Fruit fly (Drosophila melanogaster) whole organism, adult: ENCODE measurements around the gene NimC3.

Experiments used
- CG11617 ChIP-seq: fragments of 200-800 bp; sonication (Bioruptor generic); optimal IDR thresholded peaks from 2 replicates; lab custom pipeline; 2017; ENCODE audit warnings: mild to moderate bottlenecking, missing biosample characterization, missing genetic modification reagents, missing genetic modification characterization
- CG12768 ChIP-seq: fragments of 200-800 bp; sonication (Bioruptor generic); optimal IDR thresholded peaks from 2 replicates; lab custom pipeline; 2017; ENCODE audit warnings: missing biosample characterization, missing genetic modification characterization, mild to moderate bottlenecking, moderate library complexity, missing genetic modification reagents
- CG14711 ChIP-seq: fragments of 200-800 bp; sonication (Bioruptor generic); optimal IDR thresholded peaks from 2 replicates; lab custom pipeline; 2018; ENCODE audit warnings: missing biosample characterization, mild to moderate bottlenecking, missing genetic modification characterization, moderate library complexity
- CG1620 ChIP-seq: fragments of 200-800 bp; sonication (Bioruptor generic); optimal IDR thresholded peaks from 2 replicates; lab custom pipeline; 2016; ENCODE audit warnings: missing biosample characterization, missing genetic modification characterization
- CG33017 ChIP-seq: fragments of 200-800 bp; sonication (Bioruptor generic); optimal IDR thresholded peaks from 2 replicates; lab custom pipeline; 2018; ENCODE audit warnings: missing biosample characterization, mild to moderate bottlenecking, missing genetic modification characterization, moderate library complexity
- CG5204 ChIP-seq: fragments of 200-800 bp; sonication (Bioruptor generic); optimal IDR thresholded peaks from 2 replicates; lab custom pipeline; 2016; ENCODE audit warnings: missing biosample characterization, missing genetic modification characterization
- CG7045 ChIP-seq: fragments of 200-800 bp; sonication (Bioruptor generic); optimal IDR thresholded peaks from 2 replicates; lab custom pipeline; 2017; ENCODE audit warnings: missing biosample characterization, mild to moderate bottlenecking, missing genetic modification characterization
- CG7101 ChIP-seq: fragments of 200-800 bp; sonication (Bioruptor generic); optimal IDR thresholded peaks from 2 replicates; lab custom pipeline; 2018; ENCODE audit warnings: missing biosample characterization, mild to moderate bottlenecking, missing genetic modification characterization, moderate library complexity
- Clk ChIP-seq: fragments of 200-800 bp; sonication (Bioruptor generic); optimal IDR thresholded peaks from 2 replicates; lab custom pipeline; 2017; ENCODE audit warnings: missing biosample characterization, missing genetic modification characterization
- Crg-1 ChIP-seq: fragments of 200-800 bp; sonication (Bioruptor generic); optimal IDR thresholded peaks from 2 replicates; lab custom pipeline; 2016; ENCODE audit warnings: missing biosample characterization, missing genetic modification characterization
- Hr96 ChIP-seq: fragments of 200-800 bp; sonication (Bioruptor generic); optimal IDR thresholded peaks from 2 replicates; lab custom pipeline; 2016; ENCODE audit warnings: missing biosample characterization, missing genetic modification characterization
- Mnt ChIP-seq: fragments of 200-800 bp; sonication (Bioruptor generic); optimal IDR thresholded peaks from 2 replicates; lab custom pipeline; 2016; ENCODE audit warnings: missing biosample characterization, mild to moderate bottlenecking, missing genetic modification characterization
- bab1 ChIP-seq: fragments of 200-800 bp; sonication (Bioruptor generic); optimal IDR thresholded peaks from 3 replicates; lab custom pipeline; 2019; ENCODE audit warnings: missing biosample characterization, mild to moderate bottlenecking, missing genetic modification characterization, moderate library complexity
- cic ChIP-seq: fragments of 200-800 bp; sonication (Bioruptor generic); optimal IDR thresholded peaks from 2 replicates; lab custom pipeline; 2017; ENCODE audit warnings: missing biosample characterization, mild to moderate bottlenecking, missing genetic modification characterization, moderate library complexity
- cnc ChIP-seq, 2 experiments: fragments of >200 bp; optimal IDR thresholded peaks; 2 replicates each; lab custom pipeline; 2017
- kay ChIP-seq: fragments of 200-800 bp; sonication (Bioruptor generic); peaks from one replicate; lab custom pipeline; 2016; ENCODE audit warnings: missing biosample characterization, missing genetic modification characterization, borderline replicate concordance
- ovo ChIP-seq: fragments of 200-800 bp; sonication (Bioruptor generic); optimal IDR thresholded peaks from 2 replicates; lab custom pipeline; 2016; ENCODE audit warnings: missing biosample characterization, missing genetic modification characterization
- pad ChIP-seq: fragments of 200-800 bp; sonication (Bioruptor generic); optimal IDR thresholded peaks from 3 replicates; lab custom pipeline; 2017; ENCODE audit warnings: missing biosample characterization, missing genetic modification characterization, mild to moderate bottlenecking, moderate library complexity, missing genetic modification reagents
- tj ChIP-seq: fragments of 200-800 bp; sonication (Bioruptor generic); optimal IDR thresholded peaks from 3 replicates; lab custom pipeline; 2017; ENCODE audit warnings: missing biosample characterization, mild to moderate bottlenecking, missing genetic modification characterization, moderate library complexity
- toe ChIP-seq: fragments of 200-800 bp; sonication (Bioruptor generic); optimal IDR thresholded peaks from 2 replicates; lab custom pipeline; 2016; ENCODE audit warnings: missing biosample characterization, missing genetic modification characterization

Gene NimC3

DNA sequence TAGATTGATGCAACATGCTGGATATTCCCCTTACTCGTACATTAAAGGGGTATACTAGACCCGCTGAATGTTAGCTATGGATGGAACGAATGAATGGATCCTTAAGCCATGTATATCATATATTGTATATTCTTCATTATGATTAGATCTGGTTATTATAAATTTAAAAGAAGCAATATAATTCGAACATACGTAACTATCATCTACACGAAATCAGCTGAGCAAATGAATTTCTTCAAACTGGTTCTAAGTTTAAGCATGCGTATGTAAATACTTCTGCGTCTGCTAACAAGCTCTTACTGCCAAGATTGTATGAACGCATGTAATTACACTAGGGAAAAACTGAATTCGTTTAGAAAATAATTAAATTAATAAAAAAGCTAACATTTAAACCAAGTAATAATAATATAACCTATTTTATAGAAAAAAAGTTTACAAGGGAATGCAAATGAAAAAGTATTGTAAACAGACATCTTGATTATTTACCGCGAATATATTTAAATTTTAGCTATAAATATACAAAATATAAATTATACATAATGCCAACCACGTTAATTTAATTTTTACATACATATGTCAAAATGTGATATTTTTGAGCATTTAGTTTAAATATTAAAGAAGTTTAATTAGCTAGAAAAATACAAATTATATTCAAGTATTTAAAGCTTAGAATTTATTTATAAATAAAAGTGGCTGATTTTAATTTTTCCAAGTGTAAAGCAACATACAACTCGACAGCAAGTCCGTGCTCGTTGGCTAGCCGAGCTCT, 1.1 kb upstream of the NimC3 start:
- TF ChIP-seq kay (peak; percentile 62), CG7101 (tag; lab: Kevin White, UChicago) (peak; percentile 5), Hr96 (GFP tag; lab: Kevin White, UChicago) (no peak)

DNA sequence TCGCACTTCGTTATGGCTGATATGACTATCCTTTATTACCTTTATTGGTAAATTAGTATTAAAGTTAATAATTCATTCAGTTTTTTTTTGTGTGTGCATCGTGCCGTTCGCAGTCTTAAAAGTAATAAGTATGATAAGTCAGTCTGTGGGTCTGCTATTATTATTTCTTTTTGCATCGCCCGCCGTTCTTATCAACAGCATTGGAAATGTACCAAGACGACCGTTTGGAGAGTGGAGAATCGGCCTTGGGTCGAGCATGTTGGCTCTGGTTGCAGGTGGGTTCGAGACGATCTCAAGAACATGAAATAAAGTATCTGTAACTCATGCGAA, 502 bp upstream of the NimC3 start:
- TF ChIP-seq pad (GFP tag; lab: Kevin White, UChicago): peak; percentile 33
- no peak for TF ChIP-seq CG7045 (GFP tag; lab: Kevin White, UChicago)
- peak; percentile 89 for TF ChIP-seq kay
- no peak for TF ChIP-seq CG33017
- TF ChIP-seq cic: no peak

DNA sequence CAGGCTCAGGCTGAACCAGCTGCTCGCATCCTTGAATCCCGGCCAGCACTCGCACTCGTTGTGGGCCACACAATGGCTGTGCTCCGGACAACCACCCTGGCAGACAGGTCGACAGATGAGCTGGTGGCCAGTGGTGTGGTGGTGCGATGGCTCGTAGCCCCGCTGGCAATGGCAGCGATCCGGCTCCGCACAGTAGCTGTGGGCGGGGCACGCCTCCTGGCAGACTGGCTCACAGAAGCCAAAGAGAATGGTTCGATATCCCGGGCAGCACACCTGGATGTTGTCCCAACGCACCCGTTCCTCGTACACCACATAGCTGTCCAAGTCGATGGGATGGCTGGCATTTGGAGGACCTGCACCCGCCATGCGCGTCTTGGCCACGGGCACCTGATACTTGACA, 354 bp downstream of the NimC3 start:
- TF ChIP-seq CG1620: no peak
- no peak for TF ChIP-seq cic
- TF ChIP-seq cnc (optimal IDR thresholded peaks at IDR 0.05; lab: Kevin White, UChicago): no peak
- no peak for TF ChIP-seq bab1
- no peak for TF ChIP-seq ovo (GFP tag; lab: Kevin White, UChicago)
- TF ChIP-seq Hr96 (GFP tag; lab: Kevin White, UChicago): no peak
- no peak for TF ChIP-seq pad (GFP tag; lab: Kevin White, UChicago)
- no peak for TF ChIP-seq Crg-1
- no peak for TF ChIP-seq Clk (GFP tag; lab: Kevin White, UChicago)
- no peak for TF ChIP-seq CG11617 (GFP tag; lab: Kevin White, UChicago)
- TF ChIP-seq CG14711 (tag; lab: Kevin White, UChicago): no peak
- TF ChIP-seq CG5204 (GFP tag; lab: Kevin White, UChicago): no peak
- TF ChIP-seq CG12768 (GFP tag; lab: Kevin White, UChicago): no peak
- TF ChIP-seq CG33017: no peak
- no peak for TF ChIP-seq Mnt (GFP tag; lab: Kevin White, UChicago)
- TF ChIP-seq toe (GFP tag; lab: Kevin White, UChicago): no peak
- TF ChIP-seq CG7045 (GFP tag; lab: Kevin White, UChicago): no peak
- no peak for TF ChIP-seq kay

DNA sequence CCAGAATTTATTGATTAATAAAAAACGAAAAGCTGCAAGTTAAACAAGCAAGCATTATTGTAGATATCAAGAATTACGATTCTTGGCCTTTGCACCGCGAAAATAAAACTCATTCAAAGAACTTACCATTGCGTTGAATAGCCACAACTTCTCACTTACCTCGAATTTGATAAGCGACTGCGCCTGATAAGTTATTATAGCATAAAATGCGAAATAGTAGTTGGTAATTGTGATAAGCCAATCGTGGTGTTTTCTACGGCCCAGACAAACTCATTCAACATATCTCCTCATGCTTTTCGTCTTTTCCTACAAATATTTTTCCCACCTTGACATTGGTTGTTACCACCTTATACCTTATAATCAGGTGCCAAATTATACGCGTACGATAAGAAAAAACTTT, 4.9 kb downstream of the NimC3 start:
- TF ChIP-seq Mnt (GFP tag; lab: Kevin White, UChicago) (no peak), pad (GFP tag; lab: Kevin White, UChicago) (no peak), CG5204 (GFP tag; lab: Kevin White, UChicago) (no peak), CG11617 (GFP tag; lab: Kevin White, UChicago) (no peak), toe (GFP tag; lab: Kevin White, UChicago) (no peak), ovo (GFP tag; lab: Kevin White, UChicago) (no peak), cnc (optimal IDR thresholded peaks at IDR 0.05; lab: Kevin White, UChicago) (no peak), Clk (GFP tag; lab: Kevin White, UChicago) (no peak), CG33017 (no peak)

DNA sequence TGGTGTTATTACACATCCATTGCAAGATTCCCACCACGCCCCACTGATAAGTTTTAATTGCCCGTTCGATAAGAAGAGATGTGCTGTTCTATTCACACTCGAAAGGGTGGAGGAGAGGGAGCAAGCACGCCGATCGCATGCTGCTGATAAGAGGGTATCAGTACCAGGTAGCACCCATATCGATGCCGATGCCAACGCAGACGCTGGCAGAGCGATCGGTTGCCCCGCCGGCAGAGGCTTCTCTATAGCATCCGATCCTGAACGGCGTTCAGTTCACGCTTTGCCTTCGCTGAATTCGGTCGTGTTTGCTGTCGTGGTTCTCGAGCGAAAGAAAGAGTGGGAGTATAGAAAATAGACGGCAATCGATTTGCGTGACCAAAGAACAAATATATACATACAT, 6.5 kb downstream of the NimC3 start:
- TF ChIP-seq cic (peak; percentile 78), pad (GFP tag; lab: Kevin White, UChicago) (peak; percentile 15), CG7101 (tag; lab: Kevin White, UChicago) (no peak), Mnt (GFP tag; lab: Kevin White, UChicago) (peak; percentile 44)

DNA sequence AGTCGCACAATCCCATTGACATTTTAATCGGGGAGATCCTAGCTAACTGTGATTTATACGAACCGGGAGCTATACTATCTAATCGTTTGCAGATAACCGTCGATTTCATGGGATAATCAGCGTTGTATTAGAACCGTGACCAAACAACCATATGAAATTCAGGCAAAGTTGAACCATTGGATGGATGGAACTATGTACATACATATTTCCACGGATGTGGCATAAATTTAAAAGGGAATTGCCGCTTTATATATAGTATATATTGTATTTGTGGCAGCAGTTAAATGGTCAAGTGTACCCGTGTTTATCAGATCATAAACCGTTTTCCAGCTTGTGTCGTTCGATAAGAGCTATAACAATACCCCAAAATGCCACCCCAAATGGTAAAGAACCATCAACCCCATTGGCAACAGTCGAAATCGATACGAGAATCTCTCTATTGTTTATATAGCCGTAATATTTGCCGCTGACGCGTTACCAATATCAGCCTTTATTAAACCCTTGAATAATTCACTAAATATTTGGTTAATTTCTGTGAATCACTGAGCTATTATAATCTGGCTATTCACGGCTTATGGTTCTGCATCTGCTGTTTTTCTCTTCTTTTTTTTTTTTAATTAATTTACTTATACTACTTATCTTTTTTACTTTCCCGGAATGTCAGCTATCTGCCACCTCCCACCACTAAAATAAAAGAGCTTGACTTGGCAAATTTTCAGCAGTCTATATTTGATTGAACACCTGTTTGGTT, 7.5 kb downstream of the NimC3 start, which contains the start of gene bgm:
bgm (plus strand) TSS at position 701 of the 751 bp plus-strand sequence.
- no peak for TF ChIP-seq cic
- TF ChIP-seq bab1: no peak
- TF ChIP-seq CG11617 (GFP tag; lab: Kevin White, UChicago): no peak
- TF ChIP-seq cnc (optimal IDR thresholded peaks at IDR 0.05; lab: Kevin White, UChicago): no peak
- TF ChIP-seq ovo (GFP tag; lab: Kevin White, UChicago): no peak
- no peak for TF ChIP-seq Clk (GFP tag; lab: Kevin White, UChicago)

- TF ChIP-seq pad (GFP tag; lab: Kevin White, UChicago) (peak; percentile 20), Mnt (GFP tag; lab: Kevin White, UChicago) (peak; percentile 7), kay (peak; percentile 72), tj (GFP tag; lab: Kevin White, UChicago) (peak; percentile 16), CG1620 (no peak), bab1 (peak; percentile 20), CG33017 (peak; percentile 75), CG14711 (tag; lab: Kevin White, UChicago) (peak; percentile 36), cnc (optimal IDR thresholded peaks at IDR 0.05; lab: Kevin White, UChicago) (peak in 1 of 2 experiments; percentile 49), cic (peak; percentile 56), CG7045 (GFP tag; lab: Kevin White, UChicago) (peak; percentile 50), CG5204 (GFP tag; lab: Kevin White, UChicago) (no peak), CG12768 (GFP tag; lab: Kevin White, UChicago) (peak; percentile 11), CG7101 (tag; lab: Kevin White, UChicago) (peak; percentile 59), Hr96 (GFP tag; lab: Kevin White, UChicago) (no peak)
These were observed 8.3 kb downstream of the NimC3 start for dm6 chr2L:14011591-14012303.
